Fruit fly (Drosophila melanogaster) whole organism, adult: ENCODE data around the gene side-II.
"Not testable (repeated sequence)": the region's sequence is repeated elsewhere in the genome, so short reads cannot be mapped to it uniquely, and the experiment has no call there.

Experiments
- CG11617 ChIP-seq: fragments of 200-800 bp; sonication (Bioruptor generic); optimal IDR thresholded peaks from 2 replicates; lab custom pipeline; 2017; ENCODE audit warnings: mild to moderate bottlenecking, missing biosample characterization, missing genetic modification reagents, missing genetic modification characterization
- CG12768 ChIP-seq: fragments of 200-800 bp; sonication (Bioruptor generic); optimal IDR thresholded peaks from 2 replicates; lab custom pipeline; 2017; ENCODE audit warnings: missing biosample characterization, missing genetic modification characterization, mild to moderate bottlenecking, moderate library complexity, missing genetic modification reagents
- CG14711 ChIP-seq: fragments of 200-800 bp; sonication (Bioruptor generic); optimal IDR thresholded peaks from 2 replicates; lab custom pipeline; 2018; ENCODE audit warnings: missing biosample characterization, mild to moderate bottlenecking, missing genetic modification characterization, moderate library complexity
- CG1620 ChIP-seq: fragments of 200-800 bp; sonication (Bioruptor generic); optimal IDR thresholded peaks from 2 replicates; lab custom pipeline; 2016; ENCODE audit warnings: missing biosample characterization, missing genetic modification characterization
- CG33017 ChIP-seq: fragments of 200-800 bp; sonication (Bioruptor generic); optimal IDR thresholded peaks from 2 replicates; lab custom pipeline; 2018; ENCODE audit warnings: missing biosample characterization, mild to moderate bottlenecking, missing genetic modification characterization, moderate library complexity
- CG5204 ChIP-seq: fragments of 200-800 bp; sonication (Bioruptor generic); optimal IDR thresholded peaks from 2 replicates; lab custom pipeline; 2016; ENCODE audit warnings: missing biosample characterization, missing genetic modification characterization
- CG7045 ChIP-seq: fragments of 200-800 bp; sonication (Bioruptor generic); optimal IDR thresholded peaks from 2 replicates; lab custom pipeline; 2017; ENCODE audit warnings: missing biosample characterization, mild to moderate bottlenecking, missing genetic modification characterization
- CG7101 ChIP-seq: fragments of 200-800 bp; sonication (Bioruptor generic); optimal IDR thresholded peaks from 2 replicates; lab custom pipeline; 2018; ENCODE audit warnings: missing biosample characterization, mild to moderate bottlenecking, missing genetic modification characterization, moderate library complexity
- Clk ChIP-seq: fragments of 200-800 bp; sonication (Bioruptor generic); optimal IDR thresholded peaks from 2 replicates; lab custom pipeline; 2017; ENCODE audit warnings: missing biosample characterization, missing genetic modification characterization
- Crg-1 ChIP-seq: fragments of 200-800 bp; sonication (Bioruptor generic); optimal IDR thresholded peaks from 2 replicates; lab custom pipeline; 2016; ENCODE audit warnings: missing biosample characterization, missing genetic modification characterization
- Hr96 ChIP-seq: fragments of 200-800 bp; sonication (Bioruptor generic); optimal IDR thresholded peaks from 2 replicates; lab custom pipeline; 2016; ENCODE audit warnings: missing biosample characterization, missing genetic modification characterization
- Mnt ChIP-seq: fragments of 200-800 bp; sonication (Bioruptor generic); optimal IDR thresholded peaks from 2 replicates; lab custom pipeline; 2016; ENCODE audit warnings: missing biosample characterization, mild to moderate bottlenecking, missing genetic modification characterization
- bab1 ChIP-seq: fragments of 200-800 bp; sonication (Bioruptor generic); optimal IDR thresholded peaks from 3 replicates; lab custom pipeline; 2019; ENCODE audit warnings: missing biosample characterization, mild to moderate bottlenecking, missing genetic modification characterization, moderate library complexity
- cic ChIP-seq: fragments of 200-800 bp; sonication (Bioruptor generic); optimal IDR thresholded peaks from 2 replicates; lab custom pipeline; 2017; ENCODE audit warnings: missing biosample characterization, mild to moderate bottlenecking, missing genetic modification characterization, moderate library complexity
- cnc ChIP-seq, 2 experiments: fragments of >200 bp; optimal IDR thresholded peaks; 2 replicates each; lab custom pipeline; 2017
- kay ChIP-seq: fragments of 200-800 bp; sonication (Bioruptor generic); peaks from one replicate; lab custom pipeline; 2016; ENCODE audit warnings: missing biosample characterization, missing genetic modification characterization, borderline replicate concordance
- ovo ChIP-seq: fragments of 200-800 bp; sonication (Bioruptor generic); optimal IDR thresholded peaks from 2 replicates; lab custom pipeline; 2016; ENCODE audit warnings: missing biosample characterization, missing genetic modification characterization
- pad ChIP-seq: fragments of 200-800 bp; sonication (Bioruptor generic); optimal IDR thresholded peaks from 3 replicates; lab custom pipeline; 2017; ENCODE audit warnings: missing biosample characterization, missing genetic modification characterization, mild to moderate bottlenecking, moderate library complexity, missing genetic modification reagents
- tj ChIP-seq: fragments of 200-800 bp; sonication (Bioruptor generic); optimal IDR thresholded peaks from 3 replicates; lab custom pipeline; 2017; ENCODE audit warnings: missing biosample characterization, mild to moderate bottlenecking, missing genetic modification characterization, moderate library complexity
- toe ChIP-seq: fragments of 200-800 bp; sonication (Bioruptor generic); optimal IDR thresholded peaks from 2 replicates; lab custom pipeline; 2016; ENCODE audit warnings: missing biosample characterization, missing genetic modification characterization

side-II gene

DNA sequence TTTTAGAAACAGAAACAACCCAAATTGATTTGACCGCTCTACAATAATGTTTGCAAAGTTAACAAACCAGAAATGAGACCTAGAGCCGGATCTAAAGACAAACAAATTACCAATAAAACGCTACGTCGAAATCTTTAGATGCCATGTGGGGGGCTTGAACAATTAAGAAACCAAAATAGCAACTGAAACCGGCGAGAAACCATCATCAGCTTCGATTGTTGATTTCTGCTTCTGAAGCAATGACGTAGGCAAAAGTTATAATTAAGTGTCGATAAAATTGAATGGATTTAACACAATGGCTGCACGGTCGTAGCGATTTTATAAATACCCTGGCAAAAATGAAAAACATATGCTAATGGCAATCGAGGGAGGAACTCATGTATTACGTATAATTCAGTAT is 20.8 kb upstream of the side-II start:
- TF ChIP-seq toe (GFP tag; lab: Kevin White, UChicago) (no peak), Crg-1 (GFP tag; lab: Kevin White, UChicago) (no peak), bab1 (GFP tag; lab: Kevin White, UChicago) (no peak)

DNA sequence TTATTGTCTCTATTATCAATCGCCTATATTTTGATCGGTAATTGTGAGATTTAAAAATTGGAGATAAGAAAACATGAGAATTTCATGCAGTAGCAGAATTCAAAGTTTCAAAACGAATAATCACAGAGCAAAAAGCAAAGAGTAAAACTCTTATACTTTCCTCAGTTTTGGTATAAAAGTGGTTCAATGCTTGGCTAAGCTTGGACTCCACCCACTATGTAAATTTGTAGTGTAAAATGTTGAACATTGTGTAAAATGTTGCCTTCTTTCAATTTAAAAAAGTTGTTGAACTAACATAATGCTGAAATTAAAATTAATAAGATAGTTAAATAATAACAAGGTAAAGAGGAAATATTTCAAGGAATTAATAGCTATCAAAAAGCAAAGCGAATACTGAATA is 736 bp upstream of the side-II start:
- TF ChIP-seq cic (GFP tag; lab: Kevin White, UChicago), result no peak
- no peak for TF ChIP-seq CG11617 (GFP tag; lab: Kevin White, UChicago)
- no peak for TF ChIP-seq tj (GFP tag; lab: Kevin White, UChicago)
- TF ChIP-seq CG7045 (GFP tag; lab: Kevin White, UChicago), result no peak
- TF ChIP-seq Clk, result no peak
- no peak for TF ChIP-seq Crg-1 (GFP tag; lab: Kevin White, UChicago)
- TF ChIP-seq bab1 (GFP tag; lab: Kevin White, UChicago), result no peak
- no peak for TF ChIP-seq CG5204 (GFP tag; lab: Kevin White, UChicago)
- TF ChIP-seq kay (GFP tag; lab: Kevin White, UChicago), result no peak
- TF ChIP-seq Mnt, result no peak
- TF ChIP-seq CG14711 (tag; lab: Kevin White, UChicago), result no peak
- no peak for TF ChIP-seq toe (GFP tag; lab: Kevin White, UChicago)
- TF ChIP-seq cnc (optimal IDR thresholded peaks at IDR 0.05; lab: Kevin White, UChicago), result no peak

DNA sequence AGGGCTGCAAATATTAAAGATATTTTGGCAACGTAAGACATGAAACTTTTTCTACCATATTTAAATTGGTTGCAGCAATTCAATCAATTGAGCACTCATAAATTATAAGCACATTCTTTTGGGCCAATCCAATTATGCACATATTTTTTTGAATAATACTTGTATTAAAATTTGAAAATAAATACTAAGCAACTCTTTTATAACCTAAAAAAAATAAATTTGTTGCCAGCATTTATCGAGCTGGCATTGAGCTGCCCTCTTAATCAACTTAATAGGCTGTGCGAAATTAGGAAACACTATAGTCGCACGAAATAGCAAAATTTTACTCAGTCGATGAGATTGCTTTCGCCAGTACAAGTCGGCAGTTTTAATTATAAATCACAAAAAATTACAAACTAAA is 47.8 kb downstream of the side-II start, which contains the start of gene CG3491:
TSS of gene CG3491 (plus strand) at position 301 of the 400 bp plus-strand sequence.
- TF ChIP-seq bab1 (GFP tag; lab: Kevin White, UChicago) (no peak), CG1620 (GFP tag; lab: Kevin White, UChicago) (no peak), CG33017 (no peak), kay (GFP tag; lab: Kevin White, UChicago) (no peak), toe (GFP tag; lab: Kevin White, UChicago) (no peak), CG5204 (GFP tag; lab: Kevin White, UChicago) (no peak), CG14711 (tag; lab: Kevin White, UChicago) (no peak), pad (GFP tag; lab: Kevin White, UChicago) (no peak), CG11617 (GFP tag; lab: Kevin White, UChicago) (no peak), ovo (GFP tag; lab: Kevin White, UChicago) (no peak), Mnt (no peak)

DNA sequence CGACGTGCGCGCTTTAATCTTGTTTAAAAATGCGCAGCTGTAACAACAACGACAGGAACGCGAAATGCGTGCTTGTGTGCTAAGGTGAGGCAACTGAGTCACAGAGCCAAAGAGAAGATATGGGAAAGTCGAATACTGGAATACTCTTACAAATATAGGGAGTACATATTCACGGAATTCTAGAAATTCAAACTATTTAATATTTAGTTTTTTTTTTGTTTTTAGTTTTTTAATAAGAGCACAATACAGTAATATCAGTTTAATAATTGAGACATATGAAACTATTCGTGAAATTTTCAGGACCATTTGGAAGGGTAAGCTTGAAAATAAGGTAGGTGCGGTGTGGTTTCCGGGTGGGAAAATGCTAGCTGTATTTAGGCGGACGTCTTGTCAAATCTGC is 84.6 kb downstream of the side-II start:
- TF ChIP-seq cnc (optimal IDR thresholded peaks at IDR 0.05; lab: Kevin White, UChicago), result no peak
- no peak for TF ChIP-seq Crg-1 (GFP tag; lab: Kevin White, UChicago)
- no peak for TF ChIP-seq CG5204 (GFP tag; lab: Kevin White, UChicago)
- no peak for TF ChIP-seq kay (GFP tag; lab: Kevin White, UChicago)
- TF ChIP-seq ovo (GFP tag; lab: Kevin White, UChicago), result no peak
- no peak for TF ChIP-seq CG11617 (GFP tag; lab: Kevin White, UChicago)
- TF ChIP-seq pad (GFP tag; lab: Kevin White, UChicago), result no peak
- TF ChIP-seq CG1620 (GFP tag; lab: Kevin White, UChicago), result no peak
- TF ChIP-seq tj (GFP tag; lab: Kevin White, UChicago), result no peak
- TF ChIP-seq bab1 (GFP tag; lab: Kevin White, UChicago), result no peak
- TF ChIP-seq Mnt, result no peak
- TF ChIP-seq cic (GFP tag; lab: Kevin White, UChicago), result no peak
- no peak for TF ChIP-seq CG33017

DNA sequence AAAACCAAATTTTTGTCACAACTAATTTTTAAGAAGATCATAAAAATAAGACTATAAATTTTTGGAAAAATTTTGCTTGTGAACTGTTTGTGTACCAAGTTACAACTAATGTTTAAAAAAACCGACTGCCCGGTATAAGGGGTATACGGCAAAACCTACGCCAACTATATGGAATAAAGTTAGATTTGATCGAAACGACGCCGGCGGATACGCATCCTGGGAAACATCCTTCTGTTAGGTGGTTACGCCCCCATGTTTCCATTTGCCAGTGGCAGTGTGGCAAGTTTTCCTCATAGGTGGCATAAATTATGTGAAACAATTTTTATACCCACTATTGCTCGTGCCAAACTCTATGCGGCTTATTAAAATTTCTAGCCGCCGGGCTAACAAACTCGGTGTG is 88.5 kb downstream of the side-II start, which contains the start of gene ProtB:
TSS of gene ProtB (minus strand) at position 101 of the 400 bp plus-strand sequence.
- TF ChIP-seq CG7045, bab1, CG5204 (GFP tag; lab: Kevin White, UChicago): not testable (repeated sequence)

DNA sequence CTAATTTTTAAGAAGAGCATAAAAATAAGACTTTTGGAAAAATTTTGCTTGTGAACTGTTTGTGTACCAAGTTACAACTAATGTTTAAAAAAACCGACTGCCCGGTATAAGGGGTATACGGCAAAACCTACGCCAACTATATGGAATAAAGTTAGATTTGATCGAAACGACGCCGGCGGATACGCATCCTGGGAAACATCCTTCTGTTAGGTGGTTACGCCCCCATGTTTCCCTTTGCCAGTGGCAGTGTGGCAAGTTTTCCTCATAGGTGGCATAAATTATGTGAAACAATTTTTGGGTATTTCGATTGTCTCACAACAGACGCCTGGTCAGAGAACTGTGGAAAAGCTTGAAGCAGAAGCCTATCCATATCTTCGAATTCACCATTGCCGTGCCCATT is 90.5 kb downstream of the side-II start, which contains the start of gene ProtA:
TSS of gene ProtA (minus strand) at position 101 of the 400 bp plus-strand sequence.
- TF ChIP-seq Clk; ovo (GFP tag; lab: Kevin White, UChicago); tj (GFP tag; lab: Kevin White, UChicago): not testable (repeated sequence)

DNA sequence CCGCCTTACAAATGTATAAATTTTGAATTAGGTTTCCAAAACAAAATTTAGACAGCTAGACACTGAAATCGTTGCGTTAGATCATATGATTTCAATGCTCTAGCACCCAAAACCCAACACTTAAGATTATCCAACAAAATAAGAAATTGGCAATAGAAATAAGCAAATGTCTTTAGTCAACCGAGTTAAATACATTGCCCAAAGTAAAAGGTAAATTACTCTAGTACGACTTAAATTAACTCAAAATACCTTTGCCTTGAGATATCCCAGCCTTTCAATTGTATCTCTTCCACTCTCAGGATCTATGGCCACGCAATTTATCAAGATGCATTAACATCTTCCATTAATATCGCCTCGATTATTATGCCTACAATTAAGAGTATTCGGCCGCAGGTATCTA is 95.9 kb downstream of the side-II start, which contains the start of gene CG15278:
TSS of gene CG15278 (minus strand) at position 101 of the 400 bp plus-strand sequence.
- no peak for TF ChIP-seq CG12768 (GFP tag; lab: Kevin White, UChicago)
- no peak for TF ChIP-seq CG11617 (GFP tag; lab: Kevin White, UChicago)
- TF ChIP-seq bab1 (GFP tag; lab: Kevin White, UChicago), result no peak
- TF ChIP-seq Clk, result no peak
- TF ChIP-seq CG5204 (GFP tag; lab: Kevin White, UChicago), result no peak
- no peak for TF ChIP-seq cic (GFP tag; lab: Kevin White, UChicago)
- no peak for TF ChIP-seq cnc (optimal IDR thresholded peaks at IDR 0.05; lab: Kevin White, UChicago)
- no peak for TF ChIP-seq CG7045 (GFP tag; lab: Kevin White, UChicago)
- no peak for TF ChIP-seq Hr96 (GFP tag; lab: Kevin White, UChicago)
- no peak for TF ChIP-seq Crg-1 (GFP tag; lab: Kevin White, UChicago)
- no peak for TF ChIP-seq kay (GFP tag; lab: Kevin White, UChicago)
- TF ChIP-seq CG1620 (GFP tag; lab: Kevin White, UChicago), result no peak
- TF ChIP-seq ovo (GFP tag; lab: Kevin White, UChicago), result no peak
- no peak for TF ChIP-seq CG7101 (tag; lab: Kevin White, UChicago)
- no peak for TF ChIP-seq tj (GFP tag; lab: Kevin White, UChicago)
- TF ChIP-seq CG33017, result no peak
- TF ChIP-seq pad (GFP tag; lab: Kevin White, UChicago), result no peak
- no peak for TF ChIP-seq CG14711 (tag; lab: Kevin White, UChicago)
- no peak for TF ChIP-seq toe (GFP tag; lab: Kevin White, UChicago)
- TF ChIP-seq Mnt, result no peak
